Fruit fly (Drosophila melanogaster): Measurements from ENCODE around the gene LanB1.

The LanB1 gene

DNA sequence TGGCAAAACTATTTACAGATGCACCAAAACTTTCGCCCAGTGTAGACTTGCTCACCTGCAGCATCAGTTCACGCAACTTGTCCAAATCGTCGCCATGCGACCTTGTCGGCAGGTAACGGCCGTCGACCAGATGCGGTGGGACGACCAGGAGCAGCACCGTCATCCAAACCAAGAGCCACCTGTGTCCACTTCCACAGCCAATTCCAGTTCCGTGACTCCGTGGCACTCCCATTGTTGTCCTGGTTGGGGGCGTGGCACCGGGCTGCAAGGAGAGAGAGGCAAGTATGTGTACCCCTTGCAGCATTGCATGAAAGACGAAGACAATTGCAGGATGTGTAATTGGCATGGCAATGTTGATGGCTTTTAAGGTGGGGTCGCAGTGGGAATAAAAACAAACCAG, 59.0 kb downstream of the LanB1 start:
- TF ChIP-seq CG6276 (GFP tag; optimal IDR thresholded peaks at IDR 0.05) (no peak), salr (GFP tag; optimal IDR thresholded peaks at IDR 0.05) (no peak), achi (GFP tag; optimal IDR thresholded peaks at IDR 0.05) (no peak), CG16779 (tag; optimal IDR thresholded peaks at IDR 0.05) (no peak), net (GFP tag; optimal IDR thresholded peaks at IDR 0.05) (no peak), spab (GFP tag; optimal IDR thresholded peaks at IDR 0.05) (no peak), svp (GFP tag) (peak; percentile 71), CG8632 (GFP tag; optimal IDR thresholded peaks at IDR 0.05) (no peak), Ets21C (GFP tag; optimal IDR thresholded peaks at IDR 0.05) (no peak), CG11294 (GFP tag; IDR thresholded peaks at IDR 0.05) (0 out of 2 replicates have a peak, but pooled peaks have one; percentile 10), CG34406 (GFP tag; optimal IDR thresholded peaks at IDR 0.05) (no peak), Sox15 (GFP tag; optimal IDR thresholded peaks at IDR 0.05) (no peak), CG3919 (GFP tag; optimal IDR thresholded peaks at IDR 0.05) (no peak), acj6 (GFP tag; optimal IDR thresholded peaks at IDR 0.05) (no peak), CG11762 (GFP tag; optimal IDR thresholded peaks at IDR 0.05; ENCODE audit: insufficient read depth) (no peak), Eip78C (GFP tag) (peak; percentile 34), Sox14 (GFP tag; optimal IDR thresholded peaks at IDR 0.05) (no peak), dac (GFP tag; optimal IDR thresholded peaks at IDR 0.05) (no peak), OdsH (GFP tag; optimal IDR thresholded peaks at IDR 0.05) (no peak), CG11902 (GFP tag; optimal IDR thresholded peaks at IDR 0.05) (no peak), Lpt (GFP tag; optimal IDR thresholded peaks at IDR 0.05) (no peak), fd59A (GFP tag; optimal IDR thresholded peaks at IDR 0.05) (no peak), topi (GFP tag; optimal IDR thresholded peaks at IDR 0.05) (no peak), CG32006 (GFP tag; optimal IDR thresholded peaks at IDR 0.05) (peak; percentile 34), CG9139 (GFP tag; optimal IDR thresholded peaks at IDR 0.05) (no peak), CG8119 (GFP tag; IDR thresholded peaks at IDR 0.05) (no peak), eg (GFP tag; IDR thresholded peaks at IDR 0.05) (peak; percentile 17; the same call in 1 of the 3 replicates), fd85E (GFP tag; optimal IDR thresholded peaks at IDR 0.05) (no peak), Smox (GFP tag; optimal IDR thresholded peaks at IDR 0.05) (no peak), Sox102F (GFP tag; optimal IDR thresholded peaks at IDR 0.05) (no peak), cyc (GFP tag; optimal IDR thresholded peaks at IDR 0.05) (no peak), CG10669 (GFP tag; optimal IDR thresholded peaks at IDR 0.05) (no peak), Hr38 (GFP tag; optimal IDR thresholded peaks at IDR 0.05) (no peak), CG4318 (GFP tag; optimal IDR thresholded peaks at IDR 0.05) (no peak), CG3032 (tag; optimal IDR thresholded peaks at IDR 0.05) (no peak), Eip93F (GFP tag; optimal IDR thresholded peaks at IDR 0.05) (no peak)

Data from whole organism, prepupa.